Worm (Caenorhabditis elegans): Measurements from ENCODE around the gene glt-1.

ce11 chrX:3503025-3503424 is 7.2 kb downstream of the glt-1 start:
- TF ChIP-seq egl-27 (tag; optimal IDR thresholded peaks at IDR 0.05) (no peak), C34F6.9 (tag; optimal IDR thresholded peaks at IDR 0.05) (no peak), unc-62 (GFP tag; optimal IDR thresholded peaks at IDR 0.05) (no peak), lin-39 (tag; optimal IDR thresholded peaks at IDR 0.05) (no peak), nhr-12 (tag; optimal IDR thresholded peaks at IDR 0.05) (no peak), ama-1 (optimal IDR thresholded peaks at IDR 0.05) (no peak), sma-9 (GFP tag; optimal IDR thresholded peaks at IDR 0.05) (no peak), sma-9 (tag; optimal IDR thresholded peaks at IDR 0.05) (no peak), aly-2 (tag; optimal IDR thresholded peaks at IDR 0.05) (no peak)

All from whole organism, L2 larva.